Fruit fly (Drosophila melanogaster) whole organism, embryonic: Measurements from ENCODE around the gene SrpRbeta.

Source experiments
- Antp ChIP-seq: fragments of 200-800 bp; sonication (Bioruptor generic); optimal IDR thresholded peaks from 3 replicates; lab custom pipeline; 2016; ENCODE audit warnings: missing biosample characterization, missing genetic modification characterization
- C15 ChIP-seq: fragments of 200-800 bp; sonication (Bioruptor generic); IDR thresholded peaks from 3 replicates; pipeline ENCODE4 v1.3.6; 2022; ENCODE audit warnings: missing biosample characterization, missing genetic modification characterization
- CG10209 ChIP-seq: fragments of 200-800 bp; sonication (Bioruptor generic); optimal IDR thresholded peaks from 3 replicates; lab custom pipeline; 2017; ENCODE audit warnings: missing biosample characterization, mild to moderate bottlenecking, missing genetic modification characterization, missing genetic modification reagents
- CG10274 ChIP-seq: fragments of 200-800 bp; sonication (Bioruptor generic); optimal IDR thresholded peaks from 3 replicates; lab custom pipeline; 2017; ENCODE audit warnings: missing biosample characterization, mild to moderate bottlenecking, missing genetic modification characterization
- CG10979 ChIP-seq: fragments of 200-800 bp; sonication (Bioruptor generic); optimal IDR thresholded peaks from 2 replicates; lab custom pipeline; 2018; ENCODE audit warnings: missing biosample characterization, mild to moderate bottlenecking, missing genetic modification characterization, moderate library complexity
- CG11456 ChIP-seq: fragments of 200-800 bp; sonication (Bioruptor generic); IDR thresholded peaks from 3 replicates; pipeline ENCODE4 v1.3.6; 2022; ENCODE audit warnings: missing biosample characterization, missing genetic modification characterization
- CG11695 ChIP-seq: fragments of 200-800 bp; sonication (Bioruptor generic); IDR thresholded peaks from 3 replicates; pipeline ENCODE4 v1.3.6; 2022; ENCODE audit warnings: missing biosample characterization, missing genetic modification characterization
- CG12391 ChIP-seq: fragments of 200-800 bp; sonication (Bioruptor generic); optimal IDR thresholded peaks from 3 replicates; lab custom pipeline; 2018; ENCODE audit warnings: missing biosample characterization, mild to moderate bottlenecking, missing genetic modification characterization, moderate library complexity
- CG13123 ChIP-seq: fragments of 200-800 bp; sonication (Bioruptor generic); optimal IDR thresholded peaks from 2 replicates; lab custom pipeline; 2016; ENCODE audit warnings: missing biosample characterization, missing genetic modification characterization
- CG14014 ChIP-seq: fragments of 200-800 bp; sonication (Bioruptor generic); IDR thresholded peaks from 2 replicates; pipeline ENCODE4 v1.3.6; 2022; ENCODE audit warnings: missing biosample characterization, missing genetic modification characterization
- CG18011 ChIP-seq: fragments of 200-800 bp; sonication (Bioruptor generic); optimal IDR thresholded peaks from 2 replicates; lab custom pipeline; 2017; ENCODE audit warnings: missing biosample characterization, missing genetic modification characterization, mild to moderate bottlenecking, moderate library complexity, missing genotype
- CG18476 ChIP-seq: fragments of 200-800 bp; sonication (Bioruptor generic); optimal IDR thresholded peaks from 2 replicates; lab custom pipeline; 2016; ENCODE audit warnings: missing biosample characterization, mild to moderate bottlenecking, missing genetic modification characterization
- CG2120 ChIP-seq: fragments of 200-800 bp; sonication (Bioruptor generic); optimal IDR thresholded peaks from 3 replicates; lab custom pipeline; 2016; ENCODE audit warnings: missing biosample characterization, missing genetic modification characterization
- CG32532 ChIP-seq: fragments of 200-800 bp; sonication (Bioruptor generic); IDR thresholded peaks from 2 replicates; pipeline ENCODE4 v1.3.6; 2022; ENCODE audit warnings: missing biosample characterization, missing genetic modification characterization
- CG3407 ChIP-seq: fragments of 200-800 bp; sonication (Bioruptor generic); optimal IDR thresholded peaks from 2 replicates; lab custom pipeline; 2018; ENCODE audit warnings: missing biosample characterization, mild to moderate bottlenecking, missing genetic modification characterization
- CG7928 ChIP-seq: fragments of 200-800 bp; sonication (Bioruptor generic); optimal IDR thresholded peaks from 2 replicates; lab custom pipeline; 2017; ENCODE audit warnings: missing biosample characterization, mild to moderate bottlenecking, missing genetic modification characterization
- CG8388 ChIP-seq: fragments of 200-800 bp; sonication (Bioruptor generic); optimal IDR thresholded peaks from 2 replicates; lab custom pipeline; 2019; ENCODE audit warnings: missing biosample characterization, mild to moderate bottlenecking, missing genetic modification characterization, moderate library complexity
- CG9215 ChIP-seq: fragments of 200-800 bp; sonication (Bioruptor generic); IDR thresholded peaks from 2 replicates; pipeline ENCODE4 v1.3.6; 2022; ENCODE audit warnings: missing biosample characterization, missing genetic modification characterization
- CG9817 ChIP-seq: fragments of 200-800 bp; sonication (Bioruptor generic); optimal IDR thresholded peaks from 2 replicates; lab custom pipeline; 2018; ENCODE audit warnings: missing biosample characterization, mild to moderate bottlenecking, missing genetic modification characterization, moderate library complexity
- CG9932 ChIP-seq: fragments of 200-800 bp; sonication (Bioruptor generic); IDR thresholded peaks from 2 replicates; pipeline ENCODE4 v1.3.6; 2022; ENCODE audit warnings: missing biosample characterization, missing genetic modification characterization
- Dip2 ChIP-seq: fragments of 200-800 bp; sonication (Bioruptor generic); IDR thresholded peaks from 2 replicates; pipeline ENCODE4 v1.3.6; 2022; ENCODE audit warnings: missing biosample characterization, missing genetic modification characterization
- Doc3 ChIP-seq: fragments of 200-800 bp; sonication (Bioruptor generic); IDR thresholded peaks from 3 replicates; pipeline ENCODE4 v1.3.6; 2022; ENCODE audit warnings: missing biosample characterization, missing genetic modification characterization; ENCODE audit not compliant: partially characterized antibody
- Dref ChIP-seq: fragments of 200-800 bp; sonication (Bioruptor generic); IDR thresholded peaks from 2 replicates; pipeline ENCODE4 v1.3.6; 2022; ENCODE audit warnings: missing biosample characterization, missing genetic modification characterization
- Elba2 ChIP-seq: fragments of 200-800 bp; sonication (Bioruptor generic); optimal IDR thresholded peaks from 3 replicates; lab custom pipeline; 2016; ENCODE audit warnings: missing biosample characterization, missing genetic modification characterization
- Kr ChIP-seq: fragments of 200-800 bp; sonication (Bioruptor generic); optimal IDR thresholded peaks from 2 replicates; lab custom pipeline; 2017; ENCODE audit warnings: missing biosample characterization, mild to moderate bottlenecking, missing genetic modification characterization
- Mrtf ChIP-seq: fragments of 200-800 bp; sonication (Bioruptor generic); IDR thresholded peaks from 3 replicates; pipeline ENCODE4 v1.3.6; 2022; ENCODE audit warnings: missing biosample characterization, missing genetic modification characterization
- Neu2 ChIP-seq: fragments of 200-800 bp; sonication (Bioruptor generic); optimal IDR thresholded peaks from 3 replicates; lab custom pipeline; 2016; ENCODE audit warnings: missing biosample characterization, missing genetic modification characterization, borderline replicate concordance
- NfI ChIP-seq: fragments of 200-800 bp; sonication (Bioruptor generic); optimal IDR thresholded peaks from 3 replicates; lab custom pipeline; 2018; ENCODE audit warnings: missing biosample characterization, mild to moderate bottlenecking, missing genetic modification characterization, moderate library complexity
- Pdp1 ChIP-seq, 2 experiments: fragments of 200-800 bp; sonication (Bioruptor generic); optimal IDR thresholded peaks; 3 replicates each; lab custom pipeline; 2016; ENCODE audit warnings: missing biosample characterization in 2 of 2, missing genetic modification characterization in 2 of 2, mild to moderate bottlenecking in 1 of 2, moderate library complexity in 1 of 2
- Poxn ChIP-seq: fragments of 200-800 bp; sonication (Bioruptor generic); IDR thresholded peaks from 2 replicates; pipeline ENCODE4 v1.3.6; 2022; ENCODE audit warnings: missing biosample characterization, missing genetic modification characterization
- Rx ChIP-seq: fragments of 200-800 bp; sonication (Bioruptor generic); IDR thresholded peaks from 2 replicates; pipeline ENCODE4 v1.3.6; 2022; ENCODE audit warnings: missing biosample characterization, missing genetic modification characterization
- Sry-δ ChIP-seq: fragments of 200-800 bp; sonication (Bioruptor generic); optimal IDR thresholded peaks from 2 replicates; lab custom pipeline; 2016; ENCODE audit warnings: missing biosample characterization, missing genetic modification characterization
- YL-1 ChIP-seq: fragments of 200-800 bp; sonication (Bioruptor generic); optimal IDR thresholded peaks from 3 replicates; lab custom pipeline; 2017; ENCODE audit warnings: missing biosample characterization, mild to moderate bottlenecking, missing genetic modification characterization
- al ChIP-seq: fragments of 200-800 bp; sonication (Bioruptor generic); IDR thresholded peaks from 2 replicates; pipeline ENCODE4 v1.3.6; 2022; ENCODE audit warnings: missing biosample characterization, missing genetic modification characterization
- ash1 ChIP-seq: fragments of 200-800 bp; sonication (Bioruptor generic); optimal IDR thresholded peaks from 2 replicates; lab custom pipeline; 2018; ENCODE audit warnings: missing biosample characterization, mild to moderate bottlenecking, missing genetic modification characterization
- chinmo ChIP-seq: fragments of 200-800 bp; sonication (Bioruptor generic); IDR thresholded peaks from 4 replicates; pipeline ENCODE4 v1.3.6; 2022; ENCODE audit warnings: missing biosample characterization, missing genetic modification characterization; ENCODE audit not compliant: partially characterized antibody
- fd3F ChIP-seq: fragments of 200-800 bp; sonication (Bioruptor generic); optimal IDR thresholded peaks from 2 replicates; lab custom pipeline; 2018; ENCODE audit warnings: missing biosample characterization, mild to moderate bottlenecking, missing genetic modification characterization, moderate library complexity
- her ChIP-seq: fragments of 200-800 bp; sonication (Bioruptor generic); optimal IDR thresholded peaks from 2 replicates; lab custom pipeline; 2016; ENCODE audit warnings: missing biosample characterization, missing genetic modification characterization
- kah ChIP-seq: fragments of 200-800 bp; sonication (Bioruptor generic); optimal IDR thresholded peaks from 2 replicates; lab custom pipeline; 2018; ENCODE audit warnings: missing biosample characterization, mild to moderate bottlenecking, missing genetic modification characterization
- kay ChIP-seq: fragments of 200-800 bp; sonication (Bioruptor generic); optimal IDR thresholded peaks from 2 replicates; lab custom pipeline; 2016; ENCODE audit warnings: missing biosample characterization, missing genetic modification characterization
- lmd ChIP-seq: fragments of 200-800 bp; sonication (Bioruptor generic); IDR thresholded peaks from 2 replicates; pipeline ENCODE4 v1.3.6; 2022; ENCODE audit warnings: missing biosample characterization, missing genetic modification characterization
- onecut ChIP-seq: fragments of 200-800 bp; sonication (Bioruptor generic); IDR thresholded peaks from 2 replicates; pipeline ENCODE4 v1.3.6; 2022; ENCODE audit warnings: missing biosample characterization, missing genetic modification characterization
- repo ChIP-seq: fragments of 200-800 bp; sonication (Bioruptor generic); optimal IDR thresholded peaks from 2 replicates; lab custom pipeline; 2016; ENCODE audit warnings: missing biosample characterization, missing genetic modification characterization
- row ChIP-seq: fragments of 200-800 bp; sonication (Bioruptor generic); IDR thresholded peaks from 3 replicates; pipeline ENCODE4 v1.3.6; 2022; ENCODE audit warnings: missing biosample characterization, missing genetic modification characterization
- sqz ChIP-seq: fragments of 200-800 bp; sonication (Bioruptor generic); optimal IDR thresholded peaks from 3 replicates; lab custom pipeline; 2018; ENCODE audit warnings: missing biosample characterization, mild to moderate bottlenecking, missing genetic modification characterization
- sr ChIP-seq: fragments of 200-800 bp; sonication (Bioruptor generic); IDR thresholded peaks from 3 replicates; pipeline ENCODE4 v1.3.6; 2022; ENCODE audit warnings: missing biosample characterization, missing genetic modification characterization
- stc ChIP-seq: fragments of 200-800 bp; sonication (Bioruptor generic); IDR thresholded peaks from 2 replicates; pipeline ENCODE4 v1.3.6; 2022; ENCODE audit warnings: missing biosample characterization, missing genetic modification characterization
- trem ChIP-seq: fragments of 200-800 bp; optimal IDR thresholded peaks from 3 replicates; lab custom pipeline; 2019; ENCODE audit warnings: missing biosample characterization, mild to moderate bottlenecking, missing genetic modification characterization, moderate library complexity
- ttk ChIP-seq: fragments of 200-800 bp; sonication (Bioruptor generic); IDR thresholded peaks from 2 replicates; pipeline ENCODE4 v2.1.2; 2022; ENCODE audit warnings: missing biosample characterization, missing genetic modification characterization

SrpRbeta gene

dm6 chr3L:8672199-8673059, 47.6 kb downstream of the SrpRbeta start (continued):
- TF ChIP-seq Neu2 (GFP tag; lab: Kevin White, UChicago) (no peak), YL-1 (no peak), lmd (GFP tag; lab: Robert Waterston, UW) (peak; percentile 20; the same call in 1 of the 2 replicates), Mrtf (no peak), ash1 (GFP tag; lab: Kevin White, UChicago) (no peak), CG10274 (no peak), chinmo (GFP tag; lab: Robert Waterston, UW) (peak; percentile 73; the same call in 1 of the 4 replicates), ttk (no peak), CG13123 (GFP tag; lab: Kevin White, UChicago) (no peak), fd3F (peak; percentile 23), kay (GFP tag; lab: Kevin White, UChicago) (no peak), CG18476 (GFP tag; lab: Kevin White, UChicago) (no peak), CG11695 (GFP tag; lab: Robert Waterston, UW) (peak; percentile 63; the same call in 2 of the 3 replicates), stc (GFP tag; lab: Robert Waterston, UW) (peak; percentile 27; the same call in 1 of the 2 replicates), sqz (GFP tag; lab: Kevin White, UChicago) (no peak), CG9215 (GFP tag; lab: Robert Waterston, UW) (peak; percentile 31; the same call in 1 of the 2 replicates), CG12391 (tag; lab: Kevin White, UChicago) (peak; percentile 38), NfI (GFP tag; lab: Kevin White, UChicago) (peak; percentile 25), Poxn (GFP tag; lab: Robert Waterston, UW) (peak; percentile 37; the same call in 1 of the 2 replicates), CG9817 (tag; lab: Kevin White, UChicago) (peak; percentile 38), Dip2 (no peak), Sry-δ (GFP tag; lab: Kevin White, UChicago) (no peak), onecut (GFP tag; lab: Robert Waterston, UW) (no peak), CG14014 (peak; percentile 45), her (no peak), CG7928 (GFP tag; lab: Kevin White, UChicago) (no peak), Doc3 (GFP tag; lab: Robert Waterston, UW) (0 out of 3 replicates have a peak, but pooled peaks have one; percentile 18), CG8388 (peak; percentile 13), Antp (GFP tag; lab: Kevin White, UChicago) (no peak), Elba2 (GFP tag; lab: Kevin White, UChicago) (no peak), CG32532 (GFP tag; lab: Robert Waterston, UW) (peak; percentile 77), al (GFP tag; lab: Robert Waterston, UW) (peak; percentile 45; the same call in 1 of the 2 replicates), CG3407 (GFP tag; lab: Kevin White, UChicago) (no peak), Dref (GFP tag; lab: Robert Waterston, UW) (no peak), CG11456 (GFP tag; lab: Robert Waterston, UW) (peak; percentile 14; the same call in 1 of the 3 replicates), row (GFP tag; lab: Robert Waterston, UW) (peak; percentile 63), repo (GFP tag; lab: Kevin White, UChicago) (no peak), trem (no peak), CG9932 (peak; percentile 72), sr (GFP tag; lab: Robert Waterston, UW) (peak; percentile 47; the same call in 2 of the 3 replicates), CG18011 (GFP tag; lab: Kevin White, UChicago) (no peak), CG10209 (peak; percentile 28), C15 (GFP tag; lab: Robert Waterston, UW) (no peak), CG10979 (tag; lab: Kevin White, UChicago) (no peak), Pdp1 (GFP tag; optimal IDR thresholded peaks at IDR 0.05; lab: Kevin White, UChicago) (peak; percentile 20 to 24), CG2120 (GFP tag; lab: Kevin White, UChicago) (peak; percentile 86), kah (GFP tag; lab: Kevin White, UChicago) (no peak), Rx (GFP tag; lab: Robert Waterston, UW) (no peak), Kr (GFP tag; lab: Kevin White, UChicago) (no peak)
